Worm (Caenorhabditis elegans): ENCODE results near the gene sams-3.

- no peak for TF ChIP-seq nhr-11 (tag; optimal IDR thresholded peaks at IDR 0.05)
- TF ChIP-seq ceh-6 (GFP tag; optimal IDR thresholded peaks at IDR 0.05), result no peak
- no peak for TF ChIP-seq ceh-18 (tag; optimal IDR thresholded peaks at IDR 0.05)
- no peak for TF ChIP-seq lin-11 (tag; optimal IDR thresholded peaks at IDR 0.05)
- no peak for TF ChIP-seq pag-3 (tag; optimal IDR thresholded peaks at IDR 0.05; ENCODE audit: borderline replicate concordance)
- TF ChIP-seq C38D4.7 (GFP tag; optimal IDR thresholded peaks at IDR 0.05), result no peak
- no peak for TF ChIP-seq ceh-22 (tag; optimal IDR thresholded peaks at IDR 0.05)
- no peak for TF ChIP-seq pha-4 (tag; optimal IDR thresholded peaks at IDR 0.05)
- no peak for TF ChIP-seq ceh-45 (GFP tag; IDR thresholded peaks at IDR 0.05)
- TF ChIP-seq tbx-2 (tag; optimal IDR thresholded peaks at IDR 0.05), result no peak
- TF ChIP-seq ama-1 (optimal IDR thresholded peaks at IDR 0.05), result no peak
- TF ChIP-seq zip-5 (tag; optimal IDR thresholded peaks at IDR 0.05), result no peak
- TF ChIP-seq ref-2 (tag; optimal IDR thresholded peaks at IDR 0.05), result no peak
- TF ChIP-seq pha-2 (tag; optimal IDR thresholded peaks at IDR 0.05), result no peak
Measured at ce11 chrIV:5816466-5816865, 32.0 kb upstream of the sams-3 start.
